Fruit fly (Drosophila melanogaster) whole organism, embryonic: ENCODE measurements around the gene r2d2.

Source experiments
- Atf6 ChIP-seq: fragments of 200-800 bp; sonication (Bioruptor generic); IDR thresholded peaks from 2 replicates; pipeline ENCODE4 v1.3.6; 2022; ENCODE audit warnings: missing biosample characterization, missing genetic modification characterization
- CG1024 ChIP-seq: fragments of 200-800 bp; sonication (Bioruptor generic); IDR thresholded peaks from 2 replicates; pipeline ENCODE4 v1.3.6; 2022; ENCODE audit warnings: missing biosample characterization, missing genetic modification characterization
- CG10321 ChIP-seq: fragments of 200-800 bp; sonication (Bioruptor generic); IDR thresholded peaks from 2 replicates; pipeline ENCODE4 v1.3.6; 2022; ENCODE audit warnings: missing biosample characterization, missing genetic modification characterization
- CG10565 ChIP-seq: fragments of 200-800 bp; sonication (Bioruptor generic); optimal IDR thresholded peaks from 3 replicates; lab custom pipeline; 2016; ENCODE audit warnings: missing biosample characterization, mild to moderate bottlenecking, missing genetic modification characterization
- CG11560 ChIP-seq: fragments of 200-800 bp; sonication (Bioruptor generic); IDR thresholded peaks from 3 replicates; pipeline ENCODE4 v1.3.6; 2022; ENCODE audit warnings: missing biosample characterization, missing genetic modification characterization
- CG12299 ChIP-seq: fragments of 200-800 bp; sonication (Bioruptor generic); optimal IDR thresholded peaks from 2 replicates; lab custom pipeline; 2018; ENCODE audit warnings: missing biosample characterization, mild to moderate bottlenecking, missing genetic modification characterization
- CG14050 ChIP-seq: fragments of 200-800 bp; sonication (Bioruptor generic); IDR thresholded peaks from 3 replicates; pipeline ENCODE4 v1.3.6; 2022; ENCODE audit warnings: missing biosample characterization, missing genetic modification characterization
- CG14710 ChIP-seq: fragments of 200-800 bp; sonication (Bioruptor generic); optimal IDR thresholded peaks from 3 replicates; lab custom pipeline; 2019; ENCODE audit warnings: missing biosample characterization, mild to moderate bottlenecking, missing genetic modification characterization, moderate library complexity
- CG15073 ChIP-seq: fragments of 200-800 bp; sonication (Bioruptor generic); optimal IDR thresholded peaks from 2 replicates; lab custom pipeline; 2016; ENCODE audit warnings: missing biosample characterization, missing genetic modification characterization
- CG15479 ChIP-seq: fragments of 200-800 bp; sonication (Bioruptor generic); optimal IDR thresholded peaks from 3 replicates; lab custom pipeline; 2019; ENCODE audit warnings: missing biosample characterization, mild to moderate bottlenecking, missing genetic modification characterization, moderate library complexity
- CG1647 ChIP-seq: fragments of 200-800 bp; sonication (Bioruptor generic); optimal IDR thresholded peaks from 3 replicates; lab custom pipeline; 2016; ENCODE audit warnings: missing biosample characterization, missing genetic modification characterization
- CG16813 ChIP-seq: fragments of 200-800 bp; sonication (Bioruptor generic); IDR thresholded peaks from 3 replicates; pipeline ENCODE4 v1.3.6; 2022; ENCODE audit warnings: missing biosample characterization, missing genetic modification characterization; ENCODE audit not compliant: partially characterized antibody
- CG17186 ChIP-seq: fragments of 200-800 bp; sonication (Bioruptor generic); optimal IDR thresholded peaks from 3 replicates; lab custom pipeline; 2017; ENCODE audit warnings: missing biosample characterization, missing genetic modification reagents, missing genetic modification characterization
- CG2116 ChIP-seq: fragments of 200-800 bp; sonication (Bioruptor generic); optimal IDR thresholded peaks from 3 replicates; lab custom pipeline; 2018; ENCODE audit warnings: missing biosample characterization, mild to moderate bottlenecking, missing genetic modification characterization
- CG30431 ChIP-seq: fragments of 200-800 bp; sonication (Bioruptor generic); optimal IDR thresholded peaks from 2 replicates; lab custom pipeline; 2017; ENCODE audit warnings: missing biosample characterization, missing genetic modification characterization
- CG3407 ChIP-seq: fragments of 200-800 bp; sonication (Bioruptor generic); optimal IDR thresholded peaks from 2 replicates; lab custom pipeline; 2018; ENCODE audit warnings: missing biosample characterization, mild to moderate bottlenecking, missing genetic modification characterization
- CG5180 ChIP-seq: fragments of 200-800 bp; sonication (Bioruptor generic); optimal IDR thresholded peaks from 3 replicates; lab custom pipeline; 2017; ENCODE audit warnings: missing biosample characterization, missing genetic modification characterization, mild to moderate bottlenecking, moderate library complexity, missing genetic modification reagents
- CG6254 ChIP-seq: fragments of 200-800 bp; sonication (Bioruptor generic); optimal IDR thresholded peaks from 3 replicates; lab custom pipeline; 2017; ENCODE audit warnings: mild to moderate bottlenecking, missing biosample characterization, missing genetic modification reagents, missing genetic modification characterization
- CG6272 ChIP-seq: fragments of 200-800 bp; sonication (Bioruptor generic); IDR thresholded peaks from 2 replicates; pipeline ENCODE4 v1.3.6; 2022; ENCODE audit warnings: missing biosample characterization, missing genetic modification characterization
- CG7963 ChIP-seq: fragments of 200-800 bp; sonication (Bioruptor generic); IDR thresholded peaks from 3 replicates; pipeline ENCODE4 v1.3.6; 2022; ENCODE audit warnings: missing biosample characterization, missing genetic modification characterization; ENCODE audit not compliant: partially characterized antibody
- CG8281 ChIP-seq: fragments of 200-800 bp; sonication (Bioruptor generic); optimal IDR thresholded peaks from 2 replicates; lab custom pipeline; 2018; ENCODE audit warnings: missing biosample characterization, mild to moderate bottlenecking, missing genetic modification characterization, moderate library complexity
- CG8388 ChIP-seq: fragments of 200-800 bp; sonication (Bioruptor generic); optimal IDR thresholded peaks from 2 replicates; lab custom pipeline; 2019; ENCODE audit warnings: missing biosample characterization, mild to moderate bottlenecking, missing genetic modification characterization, moderate library complexity
- CTCF ChIP-seq: fragments of 200-800 bp; sonication (Bioruptor generic); optimal IDR thresholded peaks from 2 replicates; lab custom pipeline; 2017; ENCODE audit warnings: missing biosample characterization, mild to moderate bottlenecking, missing genetic modification characterization, moderate library complexity
- CrebB ChIP-seq: fragments of 200-800 bp; sonication (Bioruptor generic); optimal IDR thresholded peaks from 3 replicates; lab custom pipeline; 2018; ENCODE audit warnings: missing biosample characterization, mild to moderate bottlenecking, missing genetic modification characterization
- Deaf1 ChIP-seq: fragments of 200-800 bp; optimal IDR thresholded peaks from 3 replicates; lab custom pipeline; 2019; ENCODE audit warnings: missing biosample characterization, mild to moderate bottlenecking, missing genetic modification characterization, moderate library complexity
- Dp ChIP-seq: fragments of 200-800 bp; sonication (Bioruptor generic); optimal IDR thresholded peaks from 2 replicates; lab custom pipeline; 2018; ENCODE audit warnings: missing biosample characterization, mild to moderate bottlenecking, missing genetic modification characterization, moderate library complexity
- Lim3 ChIP-seq: fragments of 200-800 bp; sonication (Bioruptor generic); IDR thresholded peaks from 2 replicates; pipeline ENCODE4 v1.3.6; 2022; ENCODE audit warnings: missing biosample characterization, missing genetic modification characterization
- Spps ChIP-seq: fragments of 200-800 bp; sonication (Bioruptor generic); optimal IDR thresholded peaks from 2 replicates; lab custom pipeline; 2018; ENCODE audit warnings: missing biosample characterization, mild to moderate bottlenecking, missing genetic modification characterization
- Sry-δ ChIP-seq: fragments of 200-800 bp; sonication (Bioruptor generic); optimal IDR thresholded peaks from 2 replicates; lab custom pipeline; 2016; ENCODE audit warnings: missing biosample characterization, missing genetic modification characterization
- Usf ChIP-seq: fragments of 200-800 bp; sonication (Bioruptor generic); optimal IDR thresholded peaks from 2 replicates; lab custom pipeline; 2017; ENCODE audit warnings: missing genotype, missing biosample characterization, missing genetic modification characterization
- Vsx1 ChIP-seq: fragments of 200-800 bp; sonication (Bioruptor generic); optimal IDR thresholded peaks from 2 replicates; lab custom pipeline; 2017; ENCODE audit warnings: missing biosample characterization, mild to moderate bottlenecking, missing genetic modification characterization, missing genetic modification reagents
- Xbp1 ChIP-seq: fragments of 200-800 bp; sonication (Bioruptor generic); optimal IDR thresholded peaks from 3 replicates; lab custom pipeline; 2016; ENCODE audit warnings: missing biosample characterization, mild to moderate bottlenecking, missing genetic modification characterization
- aop ChIP-seq: fragments of 200-800 bp; sonication (Bioruptor generic); IDR thresholded peaks from 2 replicates; pipeline ENCODE4 v1.3.6; 2022; ENCODE audit warnings: missing biosample characterization, missing genetic modification characterization
- ash1 ChIP-seq: fragments of 200-800 bp; sonication (Bioruptor generic); optimal IDR thresholded peaks from 2 replicates; lab custom pipeline; 2018; ENCODE audit warnings: missing biosample characterization, mild to moderate bottlenecking, missing genetic modification characterization
- az2 ChIP-seq: fragments of 200-800 bp; sonication (Bioruptor generic); optimal IDR thresholded peaks from 3 replicates; lab custom pipeline; 2016; ENCODE audit warnings: missing biosample characterization, missing genetic modification characterization
- br ChIP-seq: fragments of >200 bp; optimal IDR thresholded peaks from 2 replicates; lab custom pipeline; 2017
- bsh ChIP-seq, 2 experiments: fragments of 200-800 bp; sonication (Bioruptor generic); optimal IDR thresholded peaks; 2 replicates each; lab custom pipeline; 2017 to 2018; ENCODE audit warnings: mild to moderate bottlenecking in 2 of 2, missing biosample characterization in 2 of 2, missing genetic modification characterization in 2 of 2, moderate library complexity in 1 of 2
- caup ChIP-seq: fragments of 200-800 bp; sonication (Bioruptor generic); optimal IDR thresholded peaks from 3 replicates; lab custom pipeline; 2017; ENCODE audit warnings: missing biosample characterization, mild to moderate bottlenecking, missing genetic modification characterization, moderate library complexity; ENCODE audit not compliant: severe bottlenecking
- chm ChIP-seq: fragments of 200-800 bp; sonication (Bioruptor generic); IDR thresholded peaks from 2 replicates; pipeline ENCODE4 v1.3.6; 2022; ENCODE audit warnings: missing biosample characterization, missing genetic modification characterization
- ci ChIP-seq: fragments of 200-800 bp; sonication (Bioruptor generic); IDR thresholded peaks from 3 replicates; pipeline ENCODE4 v1.3.6; 2022; ENCODE audit warnings: missing biosample characterization, missing genetic modification characterization
- croc ChIP-seq: fragments of 200-800 bp; sonication (Bioruptor generic); conservative IDR thresholded peaks from 3 replicates; pipeline ENCODE4 v1.3.6; 2022; ENCODE audit warnings: missing biosample characterization, missing genetic modification characterization
- da ChIP-seq: fragments of 200-800 bp; sonication (Bioruptor generic); optimal IDR thresholded peaks from 2 replicates; lab custom pipeline; 2016; ENCODE audit warnings: missing biosample characterization, missing genetic modification characterization
- maf-S ChIP-seq: fragments of 200-800 bp; sonication (Bioruptor generic); optimal IDR thresholded peaks from 2 replicates; lab custom pipeline; 2016; ENCODE audit warnings: missing biosample characterization, missing genetic modification characterization
- peb ChIP-seq: fragments of 200-800 bp; sonication (Bioruptor generic); IDR thresholded peaks from 2 replicates; pipeline ENCODE4 v1.3.6; 2022; ENCODE audit warnings: missing biosample characterization, missing genetic modification characterization
- pros ChIP-seq: fragments of 200-800 bp; sonication (Bioruptor generic); optimal IDR thresholded peaks from 3 replicates; lab custom pipeline; 2019; ENCODE audit warnings: missing biosample characterization, mild to moderate bottlenecking, missing genetic modification characterization, moderate library complexity
- pum ChIP-seq: fragments of 200-800 bp; sonication (Bioruptor generic); optimal IDR thresholded peaks from 2 replicates; lab custom pipeline; 2016; ENCODE audit warnings: missing biosample characterization, missing genetic modification characterization
- sima ChIP-seq: fragments of 200-800 bp; sonication (Bioruptor generic); optimal IDR thresholded peaks from 2 replicates; lab custom pipeline; 2016; ENCODE audit warnings: missing biosample characterization, missing genetic modification characterization
- ssp ChIP-seq: fragments of 200-800 bp; sonication (Bioruptor generic); IDR thresholded peaks from 2 replicates; pipeline ENCODE4 v1.3.6; 2022; ENCODE audit warnings: missing biosample characterization, missing genetic modification characterization
- trem ChIP-seq: fragments of 200-800 bp; optimal IDR thresholded peaks from 3 replicates; lab custom pipeline; 2019; ENCODE audit warnings: missing biosample characterization, mild to moderate bottlenecking, missing genetic modification characterization, moderate library complexity
- ttk ChIP-seq: fragments of 200-800 bp; sonication (Bioruptor generic); IDR thresholded peaks from 2 replicates; pipeline ENCODE4 v2.1.2; 2022; ENCODE audit warnings: missing biosample characterization, missing genetic modification characterization
- wdn ChIP-seq: fragments of 200-800 bp; sonication (Bioruptor generic); IDR thresholded peaks from 2 replicates; pipeline ENCODE4 v1.3.6; 2022; ENCODE audit warnings: missing biosample characterization, missing genetic modification characterization

Gene r2d2

dm6 chr2L:7811249-7812002 is 11.5 kb downstream of the r2d2 start, which contains the start of gene LanB1 (continued):
- no peak for TF ChIP-seq pum (GFP tag; lab: Kevin White, UChicago)
- TF ChIP-seq Sry-δ (GFP tag; lab: Kevin White, UChicago), result peak; percentile 49
- TF ChIP-seq CG6272 (GFP tag; lab: Robert Waterston, UW), result no peak
- TF ChIP-seq CG10565, result no peak
- TF ChIP-seq ash1 (GFP tag; lab: Kevin White, UChicago), result no peak
- TF ChIP-seq CG6254, result no peak
- TF ChIP-seq CG10321 (GFP tag; lab: Robert Waterston, UW), result no peak
- no peak for TF ChIP-seq Usf
- TF ChIP-seq peb, result no peak
- TF ChIP-seq Xbp1 (GFP tag; lab: Kevin White, UChicago), result no peak
- TF ChIP-seq wdn (GFP tag; lab: Robert Waterston, UW), result no peak
- no peak for TF ChIP-seq CG1647
- TF ChIP-seq ttk (GFP tag; lab: Robert Waterston, UW), result no peak
- TF ChIP-seq ci (GFP tag; lab: Robert Waterston, UW), result peak; percentile 74; the same call in 2 of the 3 replicates
- TF ChIP-seq Lim3 (GFP tag; lab: Robert Waterston, UW), result no peak
- peak; percentile 28 for TF ChIP-seq Deaf1 (tag; lab: Kevin White, UChicago)
- TF ChIP-seq chm, result peak; percentile 70; the same call in 1 of the 2 replicates
- no peak for TF ChIP-seq CG8388 (GFP tag; lab: Kevin White, UChicago)
- TF ChIP-seq trem, result peak; percentile 39
- peak; percentile 29 for TF ChIP-seq CG15479
- TF ChIP-seq CG16813 (GFP tag; lab: Robert Waterston, UW), result peak; percentile 42
- TF ChIP-seq CrebB (tag; lab: Kevin White, UChicago), result peak; percentile 27
- TF ChIP-seq Dp (GFP tag; lab: Kevin White, UChicago), result peak; percentile 43
- TF ChIP-seq br, result no peak
- peak; percentile 31 for TF ChIP-seq CG2116
- no peak for TF ChIP-seq CG8281
- no peak for TF ChIP-seq CG3407
- peak in 1 of 2 experiments; percentile 4 for TF ChIP-seq bsh (GFP tag; optimal IDR thresholded peaks at IDR 0.05; lab: Kevin White, UChicago)
- TF ChIP-seq pros (GFP tag; lab: Kevin White, UChicago), result peak; percentile 97
- TF ChIP-seq ssp (GFP tag; lab: Robert Waterston, UW), result no peak
- TF ChIP-seq sima (GFP tag; lab: Kevin White, UChicago), result no peak
- TF ChIP-seq CG14710 (tag; lab: Kevin White, UChicago), result no peak
- TF ChIP-seq CG30431 (GFP tag; lab: Kevin White, UChicago), result no peak
- no peak for TF ChIP-seq CG5180 (GFP tag; lab: Kevin White, UChicago)
- no peak for TF ChIP-seq az2 (GFP tag; lab: Kevin White, UChicago)
- TF ChIP-seq CG14050 (GFP tag; lab: Robert Waterston, UW), result no peak
- TF ChIP-seq Spps (tag; lab: Kevin White, UChicago), result no peak
- TF ChIP-seq Atf6 (GFP tag; lab: Robert Waterston, UW), result no peak
- peak; percentile 13 for TF ChIP-seq da (GFP tag; lab: Kevin White, UChicago)
- no peak for TF ChIP-seq croc (GFP tag; lab: Robert Waterston, UW)
- TF ChIP-seq CG7963 (GFP tag; lab: Robert Waterston, UW), result peak; percentile 57; the same call in 1 of the 3 replicates
- TF ChIP-seq CG1024, result no peak
- no peak for TF ChIP-seq CG15073 (GFP tag; lab: Kevin White, UChicago)
- TF ChIP-seq CG17186, result no peak
- no peak for TF ChIP-seq maf-S (GFP tag; lab: Kevin White, UChicago)
- TF ChIP-seq Vsx1 (GFP tag; lab: Kevin White, UChicago), result no peak
- TF ChIP-seq aop (GFP tag; lab: Robert Waterston, UW), result no peak
- no peak for TF ChIP-seq CG12299 (tag; lab: Kevin White, UChicago)
- TF ChIP-seq caup (GFP tag; lab: Kevin White, UChicago), result peak; percentile 13
- TF ChIP-seq CTCF (GFP tag; lab: Kevin White, UChicago), result no peak
- peak; percentile 94 for TF ChIP-seq CG11560
